Fruit fly (Drosophila melanogaster) whole organism, embryonic: ENCODE results near the gene TbCMF46.

Source experiments
- Ada2b ChIP-seq: fragments of 200-800 bp; sonication (Bioruptor generic); IDR thresholded peaks from 2 replicates; pipeline ENCODE4 v1.3.6; 2022; ENCODE audit warnings: missing biosample characterization, missing genetic modification characterization
- Atf-2 ChIP-seq: fragments of 200-800 bp; sonication (Bioruptor generic); optimal IDR thresholded peaks from 2 replicates; lab custom pipeline; 2016; ENCODE audit warnings: missing biosample characterization, missing genetic modification characterization
- Bteb2 ChIP-seq: fragments of 200-800 bp; sonication (Bioruptor generic); optimal IDR thresholded peaks from 2 replicates; lab custom pipeline; 2016; ENCODE audit warnings: missing biosample characterization, missing genetic modification characterization
- C15 ChIP-seq: fragments of 200-800 bp; sonication (Bioruptor generic); IDR thresholded peaks from 3 replicates; pipeline ENCODE4 v1.3.6; 2022; ENCODE audit warnings: missing biosample characterization, missing genetic modification characterization
- CG10979 ChIP-seq: fragments of 200-800 bp; sonication (Bioruptor generic); optimal IDR thresholded peaks from 2 replicates; lab custom pipeline; 2018; ENCODE audit warnings: missing biosample characterization, mild to moderate bottlenecking, missing genetic modification characterization, moderate library complexity
- CG11085 ChIP-seq: fragments of 200-800 bp; sonication (Bioruptor generic); IDR thresholded peaks from 2 replicates; pipeline ENCODE4 v1.3.6; 2022; ENCODE audit warnings: missing biosample characterization, missing genetic modification characterization
- CG11247 ChIP-seq: fragments of 200-800 bp; sonication (Bioruptor generic); IDR thresholded peaks from 2 replicates; pipeline ENCODE4 v1.3.6; 2022; ENCODE audit warnings: missing biosample characterization, missing genetic modification characterization
- CG11696 ChIP-seq: fragments of 200-800 bp; sonication (Bioruptor generic); IDR thresholded peaks from 2 replicates; pipeline ENCODE4 v1.3.6; 2022; ENCODE audit warnings: missing biosample characterization, missing genetic modification characterization
- CG1233 ChIP-seq: fragments of 200-800 bp; sonication (Bioruptor generic); optimal IDR thresholded peaks from 4 replicates; lab custom pipeline; 2018; ENCODE audit warnings: missing biosample characterization, mild to moderate bottlenecking, missing genetic modification characterization
- CG12744 ChIP-seq: fragments of 200-800 bp; sonication (Bioruptor generic); optimal IDR thresholded peaks from 2 replicates; lab custom pipeline; 2016; ENCODE audit warnings: missing biosample characterization, missing genetic modification characterization
- CG13296 ChIP-seq: fragments of 200-800 bp; sonication (Bioruptor generic); optimal IDR thresholded peaks from 3 replicates; lab custom pipeline; 2018; ENCODE audit warnings: missing biosample characterization, mild to moderate bottlenecking, missing genetic modification characterization
- CG13894 ChIP-seq: fragments of 200-800 bp; sonication (Bioruptor generic); optimal IDR thresholded peaks from 3 replicates; lab custom pipeline; 2018; ENCODE audit warnings: missing biosample characterization, mild to moderate bottlenecking, missing genetic modification characterization, moderate library complexity
- CG17328 ChIP-seq: fragments of 200-800 bp; sonication (Bioruptor generic); IDR thresholded peaks from 2 replicates; pipeline ENCODE4 v1.3.6; 2022; ENCODE audit warnings: missing biosample characterization, missing genetic modification characterization
- CG17802 ChIP-seq: fragments of 200-800 bp; sonication (Bioruptor generic); optimal IDR thresholded peaks from 2 replicates; lab custom pipeline; 2018; ENCODE audit warnings: missing biosample characterization, mild to moderate bottlenecking, missing genetic modification characterization, moderate library complexity
- CG17912 ChIP-seq: fragments of 200-800 bp; sonication (Bioruptor generic); optimal IDR thresholded peaks from 2 replicates; lab custom pipeline; 2018; ENCODE audit warnings: missing biosample characterization, mild to moderate bottlenecking, missing genetic modification characterization
- CG2120 ChIP-seq: fragments of 200-800 bp; sonication (Bioruptor generic); optimal IDR thresholded peaks from 3 replicates; lab custom pipeline; 2016; ENCODE audit warnings: missing biosample characterization, missing genetic modification characterization
- CG2712 ChIP-seq: fragments of 200-800 bp; optimal IDR thresholded peaks from 3 replicates; lab custom pipeline; 2019; ENCODE audit warnings: missing biosample characterization, mild to moderate bottlenecking, missing genetic modification characterization, moderate library complexity
- CG32767 ChIP-seq: fragments of 200-800 bp; sonication (Bioruptor generic); IDR thresholded peaks from 2 replicates; pipeline ENCODE4 v1.3.6; 2022; ENCODE audit warnings: missing biosample characterization, missing genetic modification characterization
- CG3407 ChIP-seq: fragments of 200-800 bp; sonication (Bioruptor generic); optimal IDR thresholded peaks from 2 replicates; lab custom pipeline; 2018; ENCODE audit warnings: missing biosample characterization, mild to moderate bottlenecking, missing genetic modification characterization
- CG4328 ChIP-seq: fragments of 200-800 bp; sonication (Bioruptor generic); optimal IDR thresholded peaks from 3 replicates; lab custom pipeline; 2017; ENCODE audit warnings: missing biosample characterization, missing genetic modification reagents, missing genetic modification characterization
- CG7839 ChIP-seq: fragments of 200-800 bp; sonication (Bioruptor generic); optimal IDR thresholded peaks from 3 replicates; lab custom pipeline; 2018; ENCODE audit warnings: missing biosample characterization, mild to moderate bottlenecking, missing genetic modification characterization, moderate library complexity
- CG8765 ChIP-seq: fragments of 200-800 bp; sonication (Bioruptor generic); IDR thresholded peaks from 2 replicates; pipeline ENCODE4 v1.3.6; 2022; ENCODE audit warnings: missing biosample characterization, missing genetic modification characterization
- CG9609 ChIP-seq: fragments of 200-800 bp; sonication (Bioruptor generic); optimal IDR thresholded peaks from 3 replicates; lab custom pipeline; 2016; ENCODE audit warnings: missing biosample characterization, missing genetic modification characterization
- D ChIP-seq, 2 experiments: fragments of 200-800 bp in 1 of 2; fragments of >200 bp in 1 of 2; sonication (Bioruptor generic) in 1 of 2; optimal IDR thresholded peaks; 2 replicates in 1 of 2; 3 replicates in 1 of 2; lab custom pipeline; 2017; ENCODE audit warnings: mild to moderate bottlenecking in 1 of 2, missing biosample characterization in 1 of 2, missing genetic modification characterization in 1 of 2, missing genetic modification reagents in 1 of 2
- Dbx ChIP-seq: fragments of 200-800 bp; sonication (Bioruptor generic); IDR thresholded peaks from 3 replicates; pipeline ENCODE4 v1.3.6; 2022; ENCODE audit warnings: missing biosample characterization, missing genetic modification characterization
- Dp ChIP-seq: fragments of 200-800 bp; sonication (Bioruptor generic); optimal IDR thresholded peaks from 2 replicates; lab custom pipeline; 2018; ENCODE audit warnings: missing biosample characterization, mild to moderate bottlenecking, missing genetic modification characterization, moderate library complexity
- Dref ChIP-seq: fragments of 200-800 bp; sonication (Bioruptor generic); IDR thresholded peaks from 2 replicates; pipeline ENCODE4 v1.3.6; 2022; ENCODE audit warnings: missing biosample characterization, missing genetic modification characterization
- GATAe ChIP-seq: fragments of 200-800 bp; sonication (Bioruptor generic); conservative IDR thresholded peaks from 2 replicates; pipeline ENCODE4 v1.3.6; 2022; ENCODE audit warnings: missing biosample characterization, missing genetic modification characterization
- HLH54F ChIP-seq: fragments of 200-800 bp; sonication (Bioruptor generic); optimal IDR thresholded peaks from 3 replicates; lab custom pipeline; 2016; ENCODE audit warnings: missing biosample characterization, missing genetic modification characterization
- Lhr ChIP-seq: fragments of 200-800 bp; sonication (Bioruptor generic); optimal IDR thresholded peaks from 3 replicates; lab custom pipeline; 2017; ENCODE audit warnings: mild to moderate bottlenecking, missing biosample characterization, missing genetic modification reagents, missing genetic modification characterization
- Lim3 ChIP-seq: fragments of 200-800 bp; sonication (Bioruptor generic); IDR thresholded peaks from 2 replicates; pipeline ENCODE4 v1.3.6; 2022; ENCODE audit warnings: missing biosample characterization, missing genetic modification characterization
- Myb ChIP-seq: fragments of 200-800 bp; sonication (Bioruptor generic); optimal IDR thresholded peaks from 2 replicates; lab custom pipeline; 2016; ENCODE audit warnings: missing biosample characterization, missing genetic modification characterization
- Neu2 ChIP-seq: fragments of 200-800 bp; sonication (Bioruptor generic); optimal IDR thresholded peaks from 3 replicates; lab custom pipeline; 2016; ENCODE audit warnings: missing biosample characterization, missing genetic modification characterization, borderline replicate concordance
- Side ChIP-seq: fragments of 200-800 bp; sonication (Bioruptor generic); optimal IDR thresholded peaks from 2 replicates; lab custom pipeline; 2016; ENCODE audit warnings: missing biosample characterization, missing genetic modification characterization
- Stat92E ChIP-seq, 3 experiments: fragments of >200 bp in 2 of 3; fragments of 200-800 bp in 1 of 3; sonication (Bioruptor generic) in 1 of 3; optimal IDR thresholded peaks; 2 replicates each; lab custom pipeline; 2017 to 2019; ENCODE audit warnings: missing biosample characterization in 3 of 3, missing genetic modification characterization in 3 of 3, mild to moderate bottlenecking in 1 of 3, moderate library complexity in 1 of 3
- YL-1 ChIP-seq: fragments of 200-800 bp; sonication (Bioruptor generic); optimal IDR thresholded peaks from 3 replicates; lab custom pipeline; 2017; ENCODE audit warnings: missing biosample characterization, mild to moderate bottlenecking, missing genetic modification characterization
- abd-A ChIP-seq: fragments of 200-800 bp; sonication (Bioruptor generic); optimal IDR thresholded peaks from 3 replicates; lab custom pipeline; 2019; ENCODE audit warnings: missing biosample characterization, mild to moderate bottlenecking, missing genetic modification characterization, moderate library complexity
- bigmax ChIP-seq: fragments of 200-800 bp; sonication (Bioruptor generic); optimal IDR thresholded peaks from 2 replicates; lab custom pipeline; 2018; ENCODE audit warnings: missing biosample characterization, mild to moderate bottlenecking, missing genetic modification characterization
- cg ChIP-seq: fragments of 200-800 bp; sonication (Bioruptor generic); optimal IDR thresholded peaks from 3 replicates; lab custom pipeline; 2019; ENCODE audit warnings: missing biosample characterization, mild to moderate bottlenecking, missing genetic modification characterization, moderate library complexity
- chn ChIP-seq: fragments of 200-800 bp; sonication (Bioruptor generic); optimal IDR thresholded peaks from 2 replicates; lab custom pipeline; 2016; ENCODE audit warnings: missing biosample characterization, missing genetic modification characterization
- dimm ChIP-seq: fragments of 200-800 bp; sonication (Bioruptor generic); IDR thresholded peaks from 2 replicates; pipeline ENCODE4 v1.3.6; 2022; ENCODE audit warnings: missing biosample characterization, missing genetic modification characterization
- dmrt99B ChIP-seq: fragments of 200-800 bp; sonication (Bioruptor generic); optimal IDR thresholded peaks from 2 replicates; lab custom pipeline; 2018; ENCODE audit warnings: missing biosample characterization, mild to moderate bottlenecking, missing genetic modification characterization, moderate library complexity
- ewg ChIP-seq: fragments of 200-800 bp; sonication (Bioruptor generic); optimal IDR thresholded peaks from 3 replicates; lab custom pipeline; 2017; ENCODE audit warnings: mild to moderate bottlenecking, missing biosample characterization, missing genetic modification reagents, missing genetic modification characterization
- kah ChIP-seq: fragments of 200-800 bp; sonication (Bioruptor generic); optimal IDR thresholded peaks from 2 replicates; lab custom pipeline; 2018; ENCODE audit warnings: missing biosample characterization, mild to moderate bottlenecking, missing genetic modification characterization
- otp ChIP-seq: fragments of 200-800 bp; sonication (Bioruptor generic); IDR thresholded peaks from 3 replicates; pipeline ENCODE4, ENCODE4 v1.3.6; 2022; ENCODE audit warnings: missing biosample characterization, missing genetic modification characterization
- salm ChIP-seq: fragments of 200-800 bp; sonication (Bioruptor generic); optimal IDR thresholded peaks from 2 replicates; lab custom pipeline; 2018; ENCODE audit warnings: missing biosample characterization, mild to moderate bottlenecking, missing genetic modification characterization
- sima ChIP-seq: fragments of 200-800 bp; sonication (Bioruptor generic); optimal IDR thresholded peaks from 2 replicates; lab custom pipeline; 2016; ENCODE audit warnings: missing biosample characterization, missing genetic modification characterization
- sisA ChIP-seq: fragments of 200-800 bp; sonication (Bioruptor generic); IDR thresholded peaks from 2 replicates; pipeline ENCODE4 v1.3.6; 2022; ENCODE audit warnings: missing biosample characterization, missing genetic modification characterization
- ssp ChIP-seq: fragments of 200-800 bp; sonication (Bioruptor generic); IDR thresholded peaks from 2 replicates; pipeline ENCODE4 v1.3.6; 2022; ENCODE audit warnings: missing biosample characterization, missing genetic modification characterization
- tin ChIP-seq: fragments of 200-800 bp; sonication (Bioruptor generic); optimal IDR thresholded peaks from 3 replicates; lab custom pipeline; 2016; ENCODE audit warnings: missing biosample characterization, missing genetic modification characterization
- toy ChIP-seq: fragments of 200-800 bp; sonication (Bioruptor generic); IDR thresholded peaks from 2 replicates; pipeline ENCODE4 v1.3.6; 2022; ENCODE audit warnings: missing biosample characterization, missing genetic modification characterization

TbCMF46 gene

DNA sequence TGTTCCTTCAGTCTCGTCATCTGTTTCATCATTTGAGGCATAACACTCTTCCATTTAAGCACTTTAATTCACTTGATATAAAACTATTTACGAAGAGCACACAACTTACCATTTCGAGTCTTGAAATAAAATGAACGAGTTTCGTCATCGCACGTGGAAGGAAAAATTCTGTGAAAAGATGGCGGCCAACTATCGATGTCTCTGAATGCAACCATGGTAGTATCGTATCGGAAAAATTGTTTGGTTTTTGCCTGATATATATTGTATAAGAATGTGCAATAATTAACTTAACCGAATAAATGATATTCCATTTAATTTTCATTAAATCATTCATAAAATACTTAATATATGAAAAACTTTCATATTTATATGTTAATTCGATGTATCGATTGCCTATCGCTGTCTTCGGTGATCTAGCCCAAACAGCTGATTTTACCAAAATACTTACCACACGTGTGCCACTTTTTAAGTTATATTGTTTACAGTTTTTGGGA is 29.7 kb downstream of the TbCMF46 start, which contains the start of gene Bka (continued):
- TF ChIP-seq Lim3 (GFP tag; lab: Robert Waterston, UW) (no peak), Neu2 (GFP tag; lab: Kevin White, UChicago) (no peak), YL-1 (GFP tag; lab: Kevin White, UChicago) (peak; percentile 96), ewg (GFP tag; lab: Kevin White, UChicago) (no peak), salm (tag; lab: Kevin White, UChicago) (no peak), toy (no peak), CG11085 (GFP tag; lab: Robert Waterston, UW) (no peak), CG2712 (peak; percentile 71), sisA (GFP tag; lab: Robert Waterston, UW) (no peak), Side (GFP tag; lab: Kevin White, UChicago) (no peak), CG32767 (GFP tag; lab: Robert Waterston, UW) (no peak), CG11247 (no peak), chn (GFP tag; lab: Kevin White, UChicago) (no peak), CG7839 (tag; lab: Kevin White, UChicago) (peak; percentile 51), Ada2b (GFP tag; lab: Robert Waterston, UW) (0 out of 2 replicates have a peak, but pooled peaks have one; percentile 10), D (optimal IDR thresholded peaks at IDR 0.05; lab: Kevin White, UChicago) (no peak), D (GFP tag; optimal IDR thresholded peaks at IDR 0.05; lab: Kevin White, UChicago) (no peak), C15 (GFP tag; lab: Robert Waterston, UW) (no peak), CG17802 (tag; lab: Kevin White, UChicago) (no peak), CG17328 (peak; percentile 46; the same call in 1 of the 2 replicates), Myb (GFP tag; lab: Kevin White, UChicago) (no peak), tin (GFP tag; lab: Kevin White, UChicago) (no peak), CG4328 (peak; percentile 40), abd-A (tag; lab: Kevin White, UChicago) (no peak), CG13894 (tag; lab: Kevin White, UChicago) (peak; percentile 77), HLH54F (GFP tag; lab: Kevin White, UChicago) (no peak), GATAe (GFP tag; lab: Robert Waterston, UW) (no peak), Stat92E (GFP tag; optimal IDR thresholded peaks at IDR 0.05; lab: Kevin White, UChicago) (peak in 1 of 3 experiments; percentile 78), CG12744 (no peak), Dref (GFP tag; lab: Robert Waterston, UW) (peak; percentile 86), Dp (GFP tag; lab: Kevin White, UChicago) (peak; percentile 68), ssp (no peak), CG13296 (GFP tag; lab: Kevin White, UChicago) (peak; percentile 73), CG2120 (GFP tag; lab: Kevin White, UChicago) (no peak), dimm (GFP tag; lab: Robert Waterston, UW) (no peak), CG10979 (tag; lab: Kevin White, UChicago) (peak; percentile 59), Dbx (GFP tag; lab: Robert Waterston, UW) (peak; percentile 53; the same call in 2 of the 3 replicates), CG9609 (GFP tag; lab: Kevin White, UChicago) (no peak), sima (GFP tag; lab: Kevin White, UChicago) (no peak), Bteb2 (no peak), bigmax (GFP tag; lab: Kevin White, UChicago) (peak; percentile 8), CG8765 (GFP tag; lab: Robert Waterston, UW) (no peak), Atf-2 (no peak), CG11696 (GFP tag; lab: Robert Waterston, UW) (no peak), CG3407 (GFP tag; lab: Kevin White, UChicago) (peak; percentile 42), CG17912 (GFP tag; lab: Kevin White, UChicago) (no peak), cg (GFP tag; lab: Kevin White, UChicago) (no peak), CG1233 (peak; percentile 64), otp (GFP tag; lab: Robert Waterston, UW) (peak; percentile 27; the same call in 1 of the 3 replicates), kah (GFP tag; lab: Kevin White, UChicago) (peak; percentile 45), dmrt99B (tag; lab: Kevin White, UChicago) (no peak), Lhr (GFP tag; lab: Kevin White, UChicago) (peak; percentile 70)
